Fruit fly (Drosophila melanogaster) whole organism, embryonic: ENCODE data around the gene Gr63a.

Experiments used
- CG12299 ChIP-seq: fragments of 200-800 bp; sonication (Bioruptor generic); optimal IDR thresholded peaks from 2 replicates; lab custom pipeline; 2018; ENCODE audit warnings: missing biosample characterization, mild to moderate bottlenecking, missing genetic modification characterization
- CG3838 ChIP-seq: fragments of 200-800 bp; sonication (Bioruptor generic); optimal IDR thresholded peaks from 3 replicates; lab custom pipeline; 2016; ENCODE audit warnings: missing biosample characterization, missing genetic modification characterization
- CG7928 ChIP-seq: fragments of 200-800 bp; sonication (Bioruptor generic); optimal IDR thresholded peaks from 2 replicates; lab custom pipeline; 2017; ENCODE audit warnings: missing biosample characterization, mild to moderate bottlenecking, missing genetic modification characterization
- Hr3 ChIP-seq: fragments of 200-800 bp; sonication (Bioruptor generic); optimal IDR thresholded peaks from 3 replicates; lab custom pipeline; 2016; ENCODE audit warnings: missing biosample characterization, missing genetic modification characterization
- Rx ChIP-seq: fragments of 200-800 bp; sonication (Bioruptor generic); IDR thresholded peaks from 2 replicates; pipeline ENCODE4 v1.3.6; 2022; ENCODE audit warnings: missing biosample characterization, missing genetic modification characterization
- chm ChIP-seq: fragments of 200-800 bp; sonication (Bioruptor generic); IDR thresholded peaks from 2 replicates; pipeline ENCODE4 v1.3.6; 2022; ENCODE audit warnings: missing biosample characterization, missing genetic modification characterization
- gsb-n ChIP-seq: fragments of 200-800 bp; sonication (Bioruptor generic); optimal IDR thresholded peaks from 3 replicates; lab custom pipeline; 2018; ENCODE audit warnings: missing biosample characterization, mild to moderate bottlenecking, missing genetic modification characterization
- inv ChIP-seq: fragments of 200-800 bp; sonication (Bioruptor generic); IDR thresholded peaks from 2 replicates; pipeline ENCODE4 v1.3.6; 2022; ENCODE audit warnings: missing biosample characterization, missing genetic modification characterization; ENCODE audit not compliant: partially characterized antibody
- onecut ChIP-seq: fragments of 200-800 bp; sonication (Bioruptor generic); IDR thresholded peaks from 2 replicates; pipeline ENCODE4 v1.3.6; 2022; ENCODE audit warnings: missing biosample characterization, missing genetic modification characterization

DNA sequence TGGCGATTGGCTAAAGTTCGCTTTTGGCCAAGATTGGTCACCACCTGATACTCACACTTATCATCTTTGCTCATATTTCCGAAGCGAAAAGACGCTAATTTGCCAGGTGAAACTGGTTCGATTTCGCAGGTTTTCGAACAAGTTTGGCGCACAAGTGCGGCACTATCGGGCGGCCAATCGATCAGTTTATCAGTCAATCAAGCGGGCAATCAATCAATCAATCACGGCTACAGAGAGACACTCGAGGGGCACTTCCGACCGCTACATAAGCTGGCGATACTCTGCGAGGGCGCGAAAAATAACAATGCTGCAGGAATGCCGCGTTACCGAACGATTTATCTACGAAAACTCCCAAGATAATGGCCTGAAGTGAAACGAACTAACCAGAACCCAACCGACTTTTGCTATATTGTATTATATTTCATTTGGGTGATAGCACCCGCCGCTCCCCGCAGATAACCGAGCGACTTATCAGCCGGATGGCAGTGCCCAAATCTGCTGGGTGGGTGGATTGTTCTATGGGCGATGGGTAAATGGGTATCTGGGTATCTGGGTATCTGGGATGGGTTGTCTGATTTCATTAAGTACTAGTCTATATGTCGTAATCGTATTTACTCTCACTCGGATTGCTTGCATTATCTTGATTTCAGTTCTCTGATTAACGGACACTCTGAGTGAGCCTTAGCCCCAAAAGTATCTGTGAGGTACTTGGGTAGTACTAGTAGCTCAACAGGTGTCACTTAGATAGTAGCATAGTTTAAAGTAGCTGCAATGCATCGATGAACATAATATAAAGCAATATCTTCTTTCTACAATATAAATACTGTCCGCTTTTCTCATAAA is 32.8 kb upstream of the Gr63a start:
- TF ChIP-seq Hr3 (GFP tag; lab: Kevin White, UChicago): no peak
- TF ChIP-seq CG7928 (GFP tag; lab: Kevin White, UChicago): no peak
- no peak for TF ChIP-seq Rx
- no peak for TF ChIP-seq CG3838
- TF ChIP-seq CG12299 (tag; lab: Kevin White, UChicago): no peak
- TF ChIP-seq onecut (GFP tag; lab: Robert Waterston, UW): no peak
- TF ChIP-seq chm: no peak
- TF ChIP-seq inv: no peak
- no peak for TF ChIP-seq gsb-n
